Worm (Caenorhabditis elegans) whole organism, L4 larva: ENCODE data around the gene cpr-3.

Experiments used
- F26F4.8 ChIP-seq: fragments of 200-800 bp; sonication (Bioruptor generic); conservative IDR thresholded peaks from 2 replicates; pipeline ENCODE4 v1.3.6; 2022; ENCODE audit warnings: missing genetic modification characterization, missing compliant biosample characterization
- F49E8.2 ChIP-seq: sonication (generic microtip); optimal IDR thresholded peaks from 2 replicates; lab custom pipeline; 2016; ENCODE audit warnings: missing compliant biosample characterization, mild to moderate bottlenecking, missing genetic modification characterization, borderline replicate concordance
- R02D3.7 ChIP-seq: fragments of 150-350 bp; sonication (generic microtip); optimal IDR thresholded peaks from 3 replicates; lab custom pipeline; 2014; ENCODE audit warnings: missing biosample characterization, missing genetic modification characterization
- T20F7.1 ChIP-seq: fragments of 200-800 bp; sonication (Bioruptor generic); optimal IDR thresholded peaks from 2 replicates; lab custom pipeline; 2018; ENCODE audit warnings: mild to moderate bottlenecking, missing genetic modification characterization, missing compliant biosample characterization
- Y75B8A.6 ChIP-seq: fragments of 200-800 bp; sonication (Bioruptor generic); IDR thresholded peaks from 2 replicates; pipeline ENCODE4 v1.3.6; 2022; ENCODE audit warnings: missing genetic modification reagents, missing genetic modification characterization, missing compliant biosample characterization
- ZK337.2 ChIP-seq: fragments of 200-800 bp; sonication (Bioruptor generic); IDR thresholded peaks from 2 replicates; pipeline ENCODE4 v1.3.6; 2022; ENCODE audit warnings: missing genetic modification reagents, missing genetic modification characterization, missing compliant biosample characterization
- aly-2 ChIP-seq: sonication (generic microtip); optimal IDR thresholded peaks from 2 replicates; lab custom pipeline; 2018; ENCODE audit warnings: missing biosample characterization, missing genetic modification characterization
- attf-4 ChIP-seq: sonication (generic microtip); optimal IDR thresholded peaks from 3 replicates; lab custom pipeline; 2017; ENCODE audit warnings: missing biosample characterization, missing genetic modification characterization
- ceh-44 ChIP-seq: fragments of 200-800 bp; sonication (Bioruptor generic); IDR thresholded peaks from 2 replicates; pipeline ENCODE4 v1.3.6; 2022; ENCODE audit warnings: missing genetic modification reagents, missing genetic modification characterization, missing compliant biosample characterization
- ceh-62 ChIP-seq: sonication (generic microtip); optimal IDR thresholded peaks from 2 replicates; lab custom pipeline; 2017; ENCODE audit warnings: missing biosample characterization, missing genetic modification characterization
- ceh-82 ChIP-seq: sonication (generic microtip); optimal IDR thresholded peaks from 2 replicates; lab custom pipeline; 2017; ENCODE audit warnings: missing biosample characterization, missing genetic modification characterization
- daf-19 ChIP-seq: fragments of 200-800 bp; sonication (Bioruptor generic); conservative IDR thresholded peaks from 2 replicates; pipeline ENCODE4 v1.3.6; 2022; ENCODE audit warnings: missing genetic modification characterization, missing compliant biosample characterization
- dmd-6 ChIP-seq: fragments of 200-800 bp; sonication (Bioruptor generic); IDR thresholded peaks from 2 replicates; pipeline ENCODE4 v1.3.6; 2022; ENCODE audit warnings: missing genetic modification reagents, missing genetic modification characterization, missing compliant biosample characterization
- dpl-1 ChIP-seq: fragments of 150-350 bp; optimal IDR thresholded peaks from 2 replicates; lab custom pipeline; 2014; ENCODE audit warnings: missing biosample characterization, missing genetic modification reagents, missing genetic modification characterization
- hlh-11 ChIP-seq: fragments of 200-800 bp; sonication (Bioruptor generic); optimal IDR thresholded peaks from 2 replicates; lab custom pipeline; 2018; ENCODE audit warnings: mild to moderate bottlenecking, missing genetic modification characterization, missing compliant biosample characterization
- lin-15B ChIP-seq: fragments of 150-350 bp; sonication (generic microtip); optimal IDR thresholded peaks from 3 replicates; lab custom pipeline; 2014; ENCODE audit warnings: missing biosample characterization, missing genetic modification characterization
- madf-9 ChIP-seq: fragments of 200-800 bp; sonication (Bioruptor generic); conservative IDR thresholded peaks from 2 replicates; pipeline ENCODE4 v1.3.6; 2022; ENCODE audit warnings: missing genetic modification reagents, missing genetic modification characterization, missing compliant biosample characterization
- mdl-1 ChIP-seq, 2 experiments: fragments of 150-350 bp in 1 of 2; sonication (generic microtip) in 1 of 2; optimal IDR thresholded peaks; 2 replicates each; lab custom pipeline; 2014 to 2017; ENCODE audit warnings: missing biosample characterization in 2 of 2, missing genetic modification characterization in 2 of 2
- mxl-3 ChIP-seq: fragments of 200-800 bp; sonication (Bioruptor generic); optimal IDR thresholded peaks from 2 replicates; lab custom pipeline; 2018; ENCODE audit warnings: mild to moderate bottlenecking, missing genetic modification characterization, missing compliant biosample characterization
- nhr-10 ChIP-seq: fragments of 150-350 bp; optimal IDR thresholded peaks from 2 replicates; lab custom pipeline; 2014; ENCODE audit warnings: missing biosample characterization, missing genetic modification characterization
- nhr-25 ChIP-seq: sonication (generic microtip); optimal IDR thresholded peaks from 2 replicates; lab custom pipeline; 2017; ENCODE audit warnings: missing genetic modification characterization, mild to moderate bottlenecking, missing compliant biosample characterization, antibody characterized with exemption, moderate library complexity, borderline replicate concordance; ENCODE audit not compliant: insufficient read depth
- nhr-28 ChIP-seq: fragments of 150-350 bp; optimal IDR thresholded peaks from 2 replicates; lab custom pipeline; 2014; ENCODE audit warnings: missing biosample characterization, missing genetic modification characterization
- nhr-41 ChIP-seq: fragments of 200-800 bp; sonication (Bioruptor generic); IDR thresholded peaks from 2 replicates; pipeline ENCODE4 v1.3.6; 2022; ENCODE audit warnings: missing genetic modification reagents, missing genetic modification characterization, missing compliant biosample characterization
- nhr-42 ChIP-seq: fragments of 200-800 bp; sonication (Bioruptor generic); IDR thresholded peaks from 2 replicates; pipeline ENCODE4 v1.3.6; 2022; ENCODE audit warnings: missing genetic modification characterization, missing compliant biosample characterization
- nhr-6 ChIP-seq: fragments of 150-350 bp; optimal IDR thresholded peaks from 2 replicates; lab custom pipeline; 2014; ENCODE audit warnings: missing biosample characterization, missing genetic modification characterization
- nhr-77 ChIP-seq: fragments of 150-350 bp; optimal IDR thresholded peaks from 2 replicates; lab custom pipeline; 2014; ENCODE audit warnings: missing biosample characterization, missing genetic modification characterization
- saeg-2 ChIP-seq: fragments of 200-800 bp; sonication (Bioruptor generic); IDR thresholded peaks from 2 replicates; pipeline ENCODE4 v1.3.6; 2022; ENCODE audit warnings: missing genetic modification reagents, missing genetic modification characterization, missing compliant biosample characterization
- set-16 ChIP-seq: fragments of 200-800 bp; sonication (Bioruptor generic); IDR thresholded peaks from 2 replicates; pipeline ENCODE4 v1.3.6; 2022; ENCODE audit warnings: missing genetic modification reagents, missing genetic modification characterization, missing compliant biosample characterization
- snpc-1.2 ChIP-seq: fragments of 200-800 bp; sonication (Bioruptor generic); IDR thresholded peaks from 2 replicates; pipeline ENCODE4 v1.3.6; 2022; ENCODE audit warnings: missing genetic modification reagents, missing genetic modification characterization, missing compliant biosample characterization
- snpc-4 ChIP-seq: fragments of 150-350 bp; optimal IDR thresholded peaks from 2 replicates; lab custom pipeline; 2014; ENCODE audit warnings: missing biosample characterization, missing genetic modification characterization
- spr-1 ChIP-seq: sonication (generic microtip); optimal IDR thresholded peaks from 2 replicates; lab custom pipeline; 2016; ENCODE audit warnings: mild to moderate bottlenecking, missing genetic modification characterization, missing compliant biosample characterization
- tra-1 ChIP-seq: fragments of 200-800 bp; sonication (Bioruptor generic); IDR thresholded peaks from 2 replicates; pipeline ENCODE4 v1.3.6; 2022; ENCODE audit warnings: missing genetic modification reagents, missing genetic modification characterization, missing compliant biosample characterization
- unc-62 ChIP-seq, 3 experiments: fragments of 150-350 bp in 1 of 3; sonication (generic microtip); optimal IDR thresholded peaks in 2 of 3; peaks in 1 of 3; 1 replicate in 1 of 3; 2 replicates in 2 of 3; lab custom pipeline; 2014 to 2017; ENCODE audit warnings: missing biosample characterization in 3 of 3, missing genetic modification characterization in 3 of 3, missing genetic modification reagents in 3 of 3, missing genotype in 1 of 3
- vab-7 ChIP-seq: fragments of 200-800 bp; sonication (Bioruptor generic); IDR thresholded peaks from 2 replicates; pipeline ENCODE4 v1.3.6; 2022; ENCODE audit warnings: missing genetic modification reagents, missing genetic modification characterization, missing compliant biosample characterization
- zag-1 ChIP-seq: fragments of 150-350 bp; optimal IDR thresholded peaks from 2 replicates; lab custom pipeline; 2014; ENCODE audit warnings: missing biosample characterization, missing genetic modification characterization
- ztf-11 ChIP-seq: fragments of 150-350 bp; optimal IDR thresholded peaks from 2 replicates; lab custom pipeline; 2014; ENCODE audit warnings: missing biosample characterization, missing genetic modification characterization
- ztf-7 ChIP-seq: fragments of 150-350 bp; optimal IDR thresholded peaks from 2 replicates; lab custom pipeline; 2014; ENCODE audit warnings: missing biosample characterization, missing genetic modification characterization

The cpr-3 gene

ce11 chrV:15305502-15305901, 7.0 kb upstream of the cpr-3 start, which contains the start of gene T26H8.5:
Gene T26H8.5 (minus strand): TSS chrV:15305602.
- TF ChIP-seq mxl-3 (GFP tag; lab: Kevin White, UChicago) (no peak), spr-1 (tag; lab: Kevin White, UChicago) (no peak), dpl-1 (GFP tag; lab: Kevin White, UChicago) (no peak)

- TF ChIP-seq snpc-4 (tag; lab: Kevin White, UChicago), result no peak
These were observed 5.1 kb upstream of the cpr-3 start, which contains the start of gene srx-48 for ce11 chrV:15303625-15304024. Gene srx-48 (minus strand): TSS chrV:15303725.

DNA sequence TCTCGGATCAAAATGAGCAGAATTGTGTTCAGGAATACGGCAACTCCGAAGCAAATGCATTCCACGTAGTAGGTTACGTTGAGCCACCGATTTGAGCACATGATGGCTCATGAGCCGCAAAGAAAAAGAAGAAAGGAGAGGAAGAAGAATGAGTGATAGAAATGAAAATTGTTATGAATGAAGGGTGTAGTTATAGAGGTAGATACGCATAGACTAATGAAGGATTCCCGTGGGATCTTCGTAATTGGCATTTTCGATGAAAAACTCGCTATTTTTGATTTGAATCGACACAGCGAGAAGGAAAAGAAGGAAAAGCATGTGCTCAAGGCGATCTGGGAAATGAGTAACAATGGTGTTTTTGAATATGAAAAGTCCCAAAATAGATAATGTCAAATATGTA, 4.6 kb downstream of the cpr-3 start, which contains the start of gene str-96:
Gene str-96 (minus strand): TSS at position 101 of the 400 bp plus-strand sequence.
- no peak for TF ChIP-seq aly-2 (tag; lab: Kevin White, UChicago)
- TF ChIP-seq ceh-44 (GFP tag; lab: Robert Waterston, UW), result no peak
- TF ChIP-seq nhr-6 (tag; lab: Kevin White, UChicago), result no peak
- no peak for TF ChIP-seq nhr-42
- no peak for TF ChIP-seq saeg-2 (GFP tag; lab: Robert Waterston, UW)
- no peak for TF ChIP-seq nhr-25 (tag; lab: Kevin White, UChicago)
- no peak for TF ChIP-seq ceh-62 (tag; lab: Kevin White, UChicago)
- TF ChIP-seq daf-19 (GFP tag; lab: Robert Waterston, UW), result no peak
- no peak for TF ChIP-seq tra-1 (GFP tag; lab: Robert Waterston, UW)
- no peak for TF ChIP-seq snpc-1.2 (GFP tag; lab: Robert Waterston, UW)
- TF ChIP-seq F26F4.8 (GFP tag; lab: Robert Waterston, UW), result no peak
- TF ChIP-seq Y75B8A.6 (GFP tag; lab: Robert Waterston, UW), result no peak
- no peak for TF ChIP-seq hlh-11 (tag; lab: Kevin White, UChicago)
- TF ChIP-seq vab-7 (GFP tag; lab: Robert Waterston, UW), result no peak
- TF ChIP-seq, all 104 proteins: peak for 0

DNA sequence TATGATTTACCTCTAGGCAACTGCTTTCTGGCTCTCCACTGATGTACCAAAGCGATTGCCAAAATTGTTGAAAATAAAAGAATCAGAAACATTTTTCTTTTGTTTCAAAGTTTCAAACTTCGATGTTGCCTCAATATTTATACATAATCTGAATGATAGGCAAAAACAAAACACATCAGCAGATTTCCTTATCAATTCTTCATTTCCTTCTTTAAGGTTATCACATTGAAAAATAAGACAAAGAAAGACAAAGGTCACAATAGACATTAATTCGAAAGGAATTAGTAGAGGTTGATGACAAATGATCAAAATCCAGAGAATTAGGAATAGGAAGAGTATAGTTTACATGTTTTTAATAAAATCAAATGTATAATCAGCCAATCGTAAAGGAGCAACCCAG, 7.5 kb downstream of the cpr-3 start, which contains the start of gene cyp-34A2:
Gene cyp-34A2 (minus strand): TSS at position 101 of the 400 bp plus-strand sequence.
- TF ChIP-seq ceh-82 (tag; lab: Kevin White, UChicago), result no peak
- no peak for TF ChIP-seq T20F7.1
- no peak for TF ChIP-seq F49E8.2 (tag; lab: Kevin White, UChicago)
- no peak for TF ChIP-seq spr-1 (tag; lab: Kevin White, UChicago)
- TF ChIP-seq nhr-77 (tag; lab: Kevin White, UChicago), result no peak
- TF ChIP-seq nhr-28 (tag; lab: Kevin White, UChicago), result no peak
- TF ChIP-seq zag-1 (tag; lab: Kevin White, UChicago), result no peak
- no peak for TF ChIP-seq nhr-41 (GFP tag; lab: Robert Waterston, UW)
- no peak for TF ChIP-seq ZK337.2 (GFP tag; lab: Robert Waterston, UW)
- TF ChIP-seq ztf-7, result no peak
- no peak for TF ChIP-seq attf-4
- no peak for TF ChIP-seq daf-19 (GFP tag; lab: Robert Waterston, UW)
- no peak for TF ChIP-seq ztf-11
- no peak for TF ChIP-seq nhr-25 (tag; lab: Kevin White, UChicago)
- TF ChIP-seq Y75B8A.6 (GFP tag; lab: Robert Waterston, UW), result no peak
- TF ChIP-seq dmd-6 (GFP tag; lab: Robert Waterston, UW), result no peak
- TF ChIP-seq dpl-1 (GFP tag; lab: Kevin White, UChicago), result no peak
- no peak for TF ChIP-seq R02D3.7 (tag; lab: Kevin White, UChicago)

DNA sequence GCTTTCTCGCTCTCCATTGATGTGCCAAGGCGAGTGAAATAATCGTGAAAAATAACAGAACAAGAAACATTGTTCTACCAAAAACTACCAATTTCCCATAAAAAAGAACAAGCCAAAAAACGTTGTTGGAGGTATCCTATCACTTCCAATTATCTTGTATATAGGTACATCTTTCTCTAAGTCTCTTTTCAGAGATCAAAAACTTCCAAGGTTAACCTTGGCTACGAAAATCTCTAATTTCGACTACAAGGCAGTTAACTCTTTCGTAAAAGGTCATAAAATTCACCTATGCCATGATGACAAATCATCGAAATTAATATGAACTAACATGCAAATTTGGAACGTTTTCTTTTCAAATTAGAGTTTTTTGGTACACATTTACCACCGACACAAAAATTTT, 10.6 kb downstream of the cpr-3 start, which contains the start of gene cyp-34A1:
Gene cyp-34A1 (minus strand): TSS at position 101 of the 400 bp plus-strand sequence.
- no peak for TF ChIP-seq nhr-10 (tag; lab: Kevin White, UChicago)
- TF ChIP-seq set-16 (GFP tag; lab: Robert Waterston, UW), result no peak
- no peak for TF ChIP-seq lin-15B (tag; lab: Kevin White, UChicago)
- TF ChIP-seq madf-9 (GFP tag; lab: Robert Waterston, UW), result no peak
- TF ChIP-seq mdl-1 (tag; optimal IDR thresholded peaks at IDR 0.05; lab: Kevin White, UChicago), result no peak
- TF ChIP-seq unc-62 (GFP tag; optimal IDR thresholded peaks at IDR 0.05 in 1 of 2; lab: Kevin White, UChicago), result no peak
- TF ChIP-seq unc-62 (tag; optimal IDR thresholded peaks at IDR 0.05; lab: Kevin White, UChicago), result no peak
